Worm (Caenorhabditis elegans) whole organism, young adult: ENCODE results near the gene ent-7.

Source experiments
- B0019.2 ChIP-seq: fragments of 200-800 bp; sonication (Bioruptor generic); conservative IDR thresholded peaks from 2 replicates; pipeline ENCODE4 v1.3.6; 2022; ENCODE audit warnings: missing genetic modification reagents, missing genetic modification characterization, missing compliant biosample characterization
- B0035.1 ChIP-seq: sonication (generic microtip); optimal IDR thresholded peaks from 2 replicates; lab custom pipeline; 2016; ENCODE audit warnings: missing genetic modification characterization, mild to moderate bottlenecking, missing compliant biosample characterization, missing genotype, missing genetic modification reagents
- B0261.1 ChIP-seq: sonication (generic microtip); optimal IDR thresholded peaks from 2 replicates; lab custom pipeline; 2016; ENCODE audit warnings: mild to moderate bottlenecking, missing genetic modification characterization, moderate library complexity, missing compliant biosample characterization
- C06A6.2 ChIP-seq: fragments of 200-800 bp; sonication (Bioruptor generic); conservative IDR thresholded peaks from 2 replicates; pipeline ENCODE4 v1.3.6; 2022; ENCODE audit warnings: missing genetic modification characterization, missing compliant biosample characterization
- D2030.7 ChIP-seq: fragments of 200-800 bp; sonication (Bioruptor generic); IDR thresholded peaks from 2 replicates; pipeline ENCODE4 v1.3.6; 2022; ENCODE audit warnings: missing genetic modification reagents, missing genetic modification characterization, missing compliant biosample characterization
- F39B2.1 ChIP-seq: fragments of 200-800 bp; sonication (Bioruptor generic); IDR thresholded peaks from 2 replicates; pipeline ENCODE4 v1.3.6; 2022; ENCODE audit warnings: missing genetic modification reagents, missing genetic modification characterization, missing compliant biosample characterization
- F52B5.7 ChIP-seq: sonication (generic microtip); optimal IDR thresholded peaks from 2 replicates; lab custom pipeline; 2016; ENCODE audit warnings: mild to moderate bottlenecking, missing genetic modification characterization, missing compliant biosample characterization
- F57A8.1 ChIP-seq: fragments of 200-800 bp; sonication (Bioruptor generic); optimal IDR thresholded peaks from 2 replicates; lab custom pipeline; 2018; ENCODE audit warnings: mild to moderate bottlenecking, missing genetic modification characterization, moderate library complexity, missing compliant biosample characterization
- F57C9.4 ChIP-seq: sonication (generic microtip); optimal IDR thresholded peaks from 2 replicates; lab custom pipeline; 2017; ENCODE audit warnings: mild to moderate bottlenecking, missing genetic modification characterization, missing compliant biosample characterization
- K12H6.12 ChIP-seq: fragments of 200-800 bp; sonication (Bioruptor generic); optimal IDR thresholded peaks from 2 replicates; lab custom pipeline; 2018; ENCODE audit warnings: mild to moderate bottlenecking, missing genetic modification characterization, missing compliant biosample characterization
- T26A5.8 ChIP-seq: sonication (generic microtip); optimal IDR thresholded peaks from 2 replicates; lab custom pipeline; 2016; ENCODE audit warnings: missing genetic modification characterization, missing compliant biosample characterization
- Y95B8A.8 ChIP-seq: fragments of 200-800 bp; sonication (Bioruptor generic); IDR thresholded peaks from 2 replicates; pipeline ENCODE4 v1.3.6; 2022; ENCODE audit warnings: missing genetic modification reagents, missing genetic modification characterization, missing compliant biosample characterization
- ZK185.1 ChIP-seq: sonication (generic microtip); optimal IDR thresholded peaks from 2 replicates; lab custom pipeline; 2016; ENCODE audit warnings: mild to moderate bottlenecking, missing genetic modification characterization, missing compliant biosample characterization; ENCODE audit not compliant: poor library complexity, severe bottlenecking
- attf-5 ChIP-seq: fragments of 200-800 bp; sonication (Bioruptor generic); optimal IDR thresholded peaks from 2 replicates; lab custom pipeline; 2018; ENCODE audit warnings: mild to moderate bottlenecking, missing genetic modification characterization, missing compliant biosample characterization
- attf-6 ChIP-seq: fragments of 200-800 bp; sonication (Bioruptor generic); IDR thresholded peaks from 2 replicates; pipeline ENCODE4 v1.3.6; 2022; ENCODE audit warnings: missing genetic modification reagents, missing genetic modification characterization, missing compliant biosample characterization
- bed-1 ChIP-seq: fragments of 200-800 bp; sonication (Bioruptor generic); IDR thresholded peaks from 2 replicates; pipeline ENCODE4 v1.3.6; 2022; ENCODE audit warnings: missing genetic modification reagents, missing genetic modification characterization, missing compliant biosample characterization
- ccch-3 ChIP-seq: fragments of 200-800 bp; sonication (Bioruptor generic); optimal IDR thresholded peaks from 2 replicates; lab custom pipeline; 2018; ENCODE audit warnings: mild to moderate bottlenecking, missing genetic modification characterization, missing compliant biosample characterization
- cebp-2 ChIP-seq: fragments of 200-800 bp; sonication (Bioruptor generic); IDR thresholded peaks from 2 replicates; pipeline ENCODE4 v1.3.6; 2022; ENCODE audit warnings: missing genetic modification characterization, missing compliant biosample characterization
- ceh-27 ChIP-seq: fragments of 200-800 bp; sonication (Bioruptor generic); optimal IDR thresholded peaks from 2 replicates; lab custom pipeline; 2018; ENCODE audit warnings: mild to moderate bottlenecking, missing genetic modification characterization, moderate library complexity, missing compliant biosample characterization
- ceh-91 ChIP-seq: fragments of 200-800 bp; sonication (Bioruptor generic); IDR thresholded peaks from 2 replicates; pipeline ENCODE4 v1.3.6; 2022; ENCODE audit warnings: missing genetic modification reagents, missing genetic modification characterization, missing compliant biosample characterization
- chd-7 ChIP-seq: sonication (generic microtip); optimal IDR thresholded peaks from 2 replicates; lab custom pipeline; 2016; ENCODE audit warnings: mild to moderate bottlenecking, missing genetic modification characterization, moderate library complexity, missing compliant biosample characterization
- efl-1 ChIP-seq: fragments of 150-350 bp; optimal IDR thresholded peaks from 2 replicates; lab custom pipeline; 2014; ENCODE audit warnings: missing biosample characterization, missing genetic modification reagents, missing genetic modification characterization
- egl-18 ChIP-seq: fragments of 200-800 bp; sonication (Bioruptor generic); IDR thresholded peaks from 2 replicates; pipeline ENCODE4 v1.3.6; 2022; ENCODE audit warnings: missing genetic modification reagents, missing genetic modification characterization, missing compliant biosample characterization
- ekl-4 ChIP-seq: fragments of 200-800 bp; sonication (Bioruptor generic); IDR thresholded peaks from 2 replicates; pipeline ENCODE4 v1.3.6; 2022; ENCODE audit warnings: missing genetic modification reagents, missing genetic modification characterization, missing compliant biosample characterization
- hlh-12 ChIP-seq: sonication (generic microtip); optimal IDR thresholded peaks from 2 replicates; lab custom pipeline; 2016; ENCODE audit warnings: missing genetic modification characterization, missing compliant biosample characterization
- hmg-20 ChIP-seq: fragments of 200-800 bp; sonication (Bioruptor generic); IDR thresholded peaks from 2 replicates; pipeline ENCODE4 v1.3.6; 2022; ENCODE audit warnings: missing genetic modification reagents, missing genetic modification characterization, missing compliant biosample characterization
- let-526 ChIP-seq: fragments of 200-800 bp; sonication (Bioruptor generic); IDR thresholded peaks from 2 replicates; pipeline ENCODE4 v1.3.6; 2022; ENCODE audit warnings: missing genetic modification reagents, missing genetic modification characterization, missing compliant biosample characterization
- lin-35 ChIP-seq, 3 experiments: fragments of 150-350 bp in 2 of 3; sonication (generic microtip) in 1 of 3; optimal IDR thresholded peaks; 2 replicates each; lab custom pipeline; 2014 to 2018; ENCODE audit warnings: missing biosample characterization in 3 of 3, missing genetic modification characterization in 3 of 3, missing genetic modification reagents in 3 of 3
- lir-1 ChIP-seq: fragments of 200-800 bp; sonication (Bioruptor generic); conservative IDR thresholded peaks from 2 replicates; pipeline ENCODE4 v1.3.6; 2022; ENCODE audit warnings: missing genetic modification reagents, missing genetic modification characterization, missing compliant biosample characterization
- lsl-1 ChIP-seq: fragments of 200-800 bp; sonication (Bioruptor generic); optimal IDR thresholded peaks from 2 replicates; lab custom pipeline; 2018; ENCODE audit warnings: mild to moderate bottlenecking, missing genetic modification characterization, moderate library complexity, missing compliant biosample characterization
- madf-6 ChIP-seq: fragments of 200-800 bp; sonication (Bioruptor generic); IDR thresholded peaks from 2 replicates; pipeline ENCODE4 v1.3.6; 2022; ENCODE audit warnings: missing genetic modification reagents, missing genetic modification characterization, missing compliant biosample characterization
- madf-8 ChIP-seq: fragments of 200-800 bp; sonication (Bioruptor generic); conservative IDR thresholded peaks from 2 replicates; pipeline ENCODE4 v1.3.6; 2022; ENCODE audit warnings: missing genetic modification reagents, missing genetic modification characterization, missing compliant biosample characterization
- nhr-120 ChIP-seq: fragments of 200-800 bp; sonication (Bioruptor generic); IDR thresholded peaks from 2 replicates; pipeline ENCODE4 v1.3.6; 2022; ENCODE audit warnings: missing genetic modification characterization, missing compliant biosample characterization
- nhr-179 ChIP-seq: sonication (generic microtip); optimal IDR thresholded peaks from 2 replicates; lab custom pipeline; 2016; ENCODE audit warnings: mild to moderate bottlenecking, missing genetic modification characterization, missing compliant biosample characterization
- nhr-80 ChIP-seq: sonication (generic microtip); optimal IDR thresholded peaks from 2 replicates; lab custom pipeline; 2016; ENCODE audit warnings: missing genetic modification characterization, missing compliant biosample characterization
- nhr-90 ChIP-seq: sonication (generic microtip); optimal IDR thresholded peaks from 2 replicates; lab custom pipeline; 2016; ENCODE audit warnings: missing genotype, mild to moderate bottlenecking, missing genetic modification characterization, missing compliant biosample characterization
- pbrm-1 ChIP-seq: fragments of 200-800 bp; sonication (Bioruptor generic); IDR thresholded peaks from 2 replicates; pipeline ENCODE4 v1.3.6; 2022; ENCODE audit warnings: missing genetic modification reagents, missing genetic modification characterization, missing compliant biosample characterization
- sdz-38 ChIP-seq: sonication (generic microtip); optimal IDR thresholded peaks from 2 replicates; lab custom pipeline; 2016; ENCODE audit warnings: missing genotype, missing genetic modification characterization, missing compliant biosample characterization
- snpc-1.1 ChIP-seq: sonication (generic microtip); optimal IDR thresholded peaks from 2 replicates; lab custom pipeline; 2017; ENCODE audit warnings: missing genetic modification characterization, mild to moderate bottlenecking, missing compliant biosample characterization, antibody characterized with exemption, moderate library complexity, missing genotype, missing genetic modification reagents; ENCODE audit not compliant: insufficient read depth
- snpc-4 ChIP-seq, 5 experiments: fragments of 150-350 bp in 1 of 5; sonication (generic microtip) in 4 of 5; optimal IDR thresholded peaks; 2 replicates each; lab custom pipeline; 2014 to 2018; ENCODE audit warnings: missing genetic modification characterization in 5 of 5, missing biosample characterization in 3 of 5, antibody characterized with exemption in 2 of 5, mild to moderate bottlenecking in 2 of 5, missing compliant biosample characterization in 2 of 5, missing genotype in 2 of 5, moderate library complexity in 2 of 5, missing genetic modification reagents in 1 of 5
- tlf-1 ChIP-seq: fragments of 200-800 bp; sonication (Bioruptor generic); optimal IDR thresholded peaks from 2 replicates; lab custom pipeline; 2018; ENCODE audit warnings: mild to moderate bottlenecking, missing genetic modification characterization, missing compliant biosample characterization
- xnd-1 ChIP-seq: sonication (generic microtip); optimal IDR thresholded peaks from 2 replicates; lab custom pipeline; 2016; ENCODE audit warnings: missing genotype, missing genetic modification reagents, missing genetic modification characterization, missing compliant biosample characterization
- ztf-22 ChIP-seq: fragments of 200-800 bp; sonication (Bioruptor generic); optimal IDR thresholded peaks from 2 replicates; lab custom pipeline; 2018; ENCODE audit warnings: mild to moderate bottlenecking, missing genetic modification characterization, moderate library complexity, missing compliant biosample characterization
- ztf-3 ChIP-seq: fragments of 200-800 bp; sonication (Bioruptor generic); optimal IDR thresholded peaks from 2 replicates; lab custom pipeline; 2018; ENCODE audit warnings: mild to moderate bottlenecking, missing genetic modification characterization, missing compliant biosample characterization

The ent-7 gene

ce11 chrIV:9994895-9995394, 22.1 kb upstream of the ent-7 start, which contains the start of gene uba-1 (continued):
- TF ChIP-seq ztf-3 (GFP tag; lab: Kevin White, UChicago) (no peak), F52B5.7 (tag; lab: Kevin White, UChicago) (peak; percentile 35), nhr-90 (tag; lab: Kevin White, UChicago) (peak; percentile 13), ceh-91 (GFP tag; lab: Robert Waterston, UW) (peak; percentile 73; the same call in 1 of the 2 replicates), ccch-3 (GFP tag; lab: Kevin White, UChicago) (no peak), ztf-22 (peak; percentile 31), D2030.7 (GFP tag; lab: Robert Waterston, UW) (peak; percentile 68), C06A6.2 (GFP tag; lab: Robert Waterston, UW) (no peak; the same call in 1 of the 2 replicates)

- TF ChIP-seq hlh-12 (tag; lab: Kevin White, UChicago) (no peak), tlf-1 (GFP tag; lab: Kevin White, UChicago) (no peak), lsl-1 (GFP tag; lab: Kevin White, UChicago) (peak; percentile 89), F57C9.4 (no peak), attf-6 (no peak), Y95B8A.8 (GFP tag; lab: Robert Waterston, UW) (no peak), nhr-179 (tag; lab: Kevin White, UChicago) (no peak), snpc-1.1 (tag; lab: Kevin White, UChicago) (no peak), lir-1 (no peak), ekl-4 (no peak), efl-1 (peak; percentile 27), madf-8 (GFP tag; lab: Robert Waterston, UW) (peak; percentile 98), sdz-38 (no peak), B0019.2 (GFP tag; lab: Robert Waterston, UW) (no peak), ztf-22 (no peak), ZK185.1 (tag; lab: Kevin White, UChicago) (no peak), F39B2.1 (no peak), snpc-4 (GFP tag; optimal IDR thresholded peaks at IDR 0.05; lab: Kevin White, UChicago) (no peak), snpc-4 (tag; optimal IDR thresholded peaks at IDR 0.05; lab: Kevin White, UChicago) (no peak), K12H6.12 (tag; lab: Kevin White, UChicago) (peak; percentile 7), F57A8.1 (GFP tag; lab: Kevin White, UChicago) (no peak), ceh-91 (GFP tag; lab: Robert Waterston, UW) (peak; percentile 50; the same call in 1 of the 2 replicates), B0035.1 (tag; lab: Kevin White, UChicago) (no peak), xnd-1 (tag; lab: Kevin White, UChicago) (peak; percentile 85), chd-7 (tag; lab: Kevin White, UChicago) (no peak), B0261.1 (no peak), hmg-20 (no peak), bed-1 (GFP tag; lab: Robert Waterston, UW) (no peak), let-526 (GFP tag; lab: Robert Waterston, UW) (no peak), cebp-2 (no peak), lin-35 (GFP tag; optimal IDR thresholded peaks at IDR 0.05; lab: Kevin White, UChicago) (peak in 1 of 3 experiments; percentile 31), ceh-27 (GFP tag; lab: Kevin White, UChicago) (no peak), attf-5 (GFP tag; lab: Kevin White, UChicago) (no peak), pbrm-1 (GFP tag; lab: Robert Waterston, UW) (0 out of 2 replicates have a peak, but pooled peaks have one; percentile 10), D2030.7 (GFP tag; lab: Robert Waterston, UW) (0 out of 2 replicates have a peak, but pooled peaks have one; percentile 19), madf-6 (GFP tag; lab: Robert Waterston, UW) (peak; percentile 98), nhr-120 (GFP tag; lab: Robert Waterston, UW) (no peak), nhr-80 (tag; lab: Kevin White, UChicago) (peak; percentile 18), T26A5.8 (no peak), egl-18 (GFP tag; lab: Robert Waterston, UW) (no peak)
These were observed 18.4 kb upstream of the ent-7 start, which contains the start of gene pyp-1 for ce11 chrIV:9998487-9999218. pyp-1 (minus strand) TSS chrIV:9998925.
